Fruit fly (Drosophila melanogaster) whole organism: ENCODE measurements around the gene spn-F.

ENCODE experiments used
- CG8478 ChIP-seq: fragments of >200 bp; optimal IDR thresholded peaks from 2 replicates; lab custom pipeline; 2018; ENCODE audit warnings: inconsistent platforms
- Dll ChIP-seq: fragments of >200 bp; optimal IDR thresholded peaks from 2 replicates; lab custom pipeline; 2017
- pan ChIP-seq: fragments of >200 bp; optimal IDR thresholded peaks from 2 replicates; lab custom pipeline; 2017
- psq ChIP-seq: fragments of >200 bp; optimal IDR thresholded peaks from 2 replicates; lab custom pipeline; 2017
- usp ChIP-seq: fragments of >200 bp; optimal IDR thresholded peaks from 2 replicates; lab custom pipeline; 2017; ENCODE audit warnings: missing biosample characterization, missing genetic modification characterization, mixed read lengths

dm6 chr3R:31247281-31247995 lies 7.5 kb upstream of the spn-F start:
- no peak for TF ChIP-seq Dll (lab: Kevin White, UChicago)
- no peak for TF ChIP-seq psq (lab: Kevin White, UChicago)
- TF ChIP-seq CG8478 (lab: Kevin White, UChicago), result no peak
- TF ChIP-seq pan (lab: Kevin White, UChicago), result no peak
- no peak for TF ChIP-seq usp (GFP tag; lab: Kevin White, UChicago)
